Fruit fly (Drosophila melanogaster) whole organism, pupa: ENCODE measurements around the gene CG6005.
A peak's percentile ranks its signal among the peaks of the same experiment; 100 is the strongest.

Experiments used
- CG10348 ChIP-seq: fragments of 200-800 bp; sonication (Bioruptor generic); IDR thresholded peaks from 2 replicates; pipeline ENCODE4 v1.3.6; 2022; ENCODE audit warnings: missing biosample characterization, missing genetic modification characterization
- CG12605 ChIP-seq: fragments of 200-800 bp; sonication (Bioruptor generic); IDR thresholded peaks from 2 replicates; pipeline ENCODE4 v1.3.6; 2022; ENCODE audit warnings: missing biosample characterization, missing genetic modification characterization
- CG13204 ChIP-seq: fragments of 200-800 bp; sonication (Bioruptor generic); optimal IDR thresholded peaks from 2 replicates; lab custom pipeline; 2018; ENCODE audit warnings: missing biosample characterization, mild to moderate bottlenecking, missing genetic modification characterization, moderate library complexity
- CG14655 ChIP-seq: fragments of 200-800 bp; sonication (Bioruptor generic); optimal IDR thresholded peaks from 3 replicates; lab custom pipeline; 2017; ENCODE audit warnings: mild to moderate bottlenecking, missing biosample characterization, missing genetic modification reagents, missing genetic modification characterization
- CG15710 ChIP-seq: fragments of 200-800 bp; sonication (Bioruptor generic); optimal IDR thresholded peaks from 2 replicates; lab custom pipeline; 2018; ENCODE audit warnings: missing biosample characterization, mild to moderate bottlenecking, missing genetic modification characterization, moderate library complexity
- CG17806 ChIP-seq: fragments of 200-800 bp; sonication (Bioruptor generic); optimal IDR thresholded peaks from 2 replicates; lab custom pipeline; 2018; ENCODE audit warnings: missing biosample characterization, mild to moderate bottlenecking, missing genetic modification characterization, moderate library complexity
- CG32121 ChIP-seq: fragments of 200-800 bp; sonication (Bioruptor generic); IDR thresholded peaks from 2 replicates; pipeline ENCODE4 v1.3.6; 2022; ENCODE audit warnings: missing biosample characterization, missing genetic modification characterization
- CG34367 ChIP-seq: fragments of 200-800 bp; sonication (Bioruptor generic); optimal IDR thresholded peaks from 2 replicates; lab custom pipeline; 2018; ENCODE audit warnings: missing biosample characterization, mild to moderate bottlenecking, missing genetic modification characterization
- CG4496 ChIP-seq: fragments of 200-800 bp; sonication (Bioruptor generic); IDR thresholded peaks from 3 replicates; pipeline ENCODE4 v1.3.6; 2022; ENCODE audit warnings: missing biosample characterization, missing genetic modification characterization
- CG8159 ChIP-seq: fragments of 200-800 bp; sonication (Bioruptor generic); optimal IDR thresholded peaks from 3 replicates; lab custom pipeline; 2018; ENCODE audit warnings: missing biosample characterization, mild to moderate bottlenecking, missing genetic modification characterization, moderate library complexity
- CG8301 ChIP-seq: fragments of 200-800 bp; sonication (Bioruptor generic); optimal IDR thresholded peaks from 2 replicates; lab custom pipeline; 2018; ENCODE audit warnings: missing biosample characterization, mild to moderate bottlenecking, missing genetic modification characterization
- CG9948 ChIP-seq: fragments of 200-800 bp; sonication (Bioruptor generic); optimal IDR thresholded peaks from 2 replicates; lab custom pipeline; 2018; ENCODE audit warnings: missing biosample characterization, mild to moderate bottlenecking, missing genetic modification characterization, moderate library complexity
- D1 ChIP-seq: fragments of 200-800 bp; sonication (Bioruptor generic); optimal IDR thresholded peaks from 2 replicates; lab custom pipeline; 2018; ENCODE audit warnings: missing biosample characterization, mild to moderate bottlenecking, missing genetic modification characterization, moderate library complexity
- EcR ChIP-seq: fragments of 200-800 bp; sonication (Bioruptor generic); optimal IDR thresholded peaks from 3 replicates; lab custom pipeline; 2019; ENCODE audit warnings: missing biosample characterization, missing genetic modification characterization, mild to moderate bottlenecking, moderate library complexity, missing genetic modification reagents
- Ets98B ChIP-seq: fragments of 200-800 bp; sonication (Bioruptor generic); IDR thresholded peaks from 2 replicates; pipeline ENCODE4 v1.3.6; 2022; ENCODE audit warnings: missing biosample characterization, missing genetic modification characterization
- Pif1A ChIP-seq: fragments of 200-800 bp; sonication (Bioruptor generic); optimal IDR thresholded peaks from 3 replicates; lab custom pipeline; 2016; ENCODE audit warnings: missing biosample characterization, missing genetic modification characterization
- Pif1B ChIP-seq: fragments of 200-800 bp; sonication (Bioruptor generic); optimal IDR thresholded peaks from 3 replicates; lab custom pipeline; 2016; ENCODE audit warnings: missing biosample characterization, missing genetic modification characterization
- Snoo ChIP-seq: fragments of 200-800 bp; sonication (Bioruptor generic); optimal IDR thresholded peaks from 3 replicates; lab custom pipeline; 2017; ENCODE audit warnings: missing biosample characterization, mild to moderate bottlenecking, missing genetic modification characterization, inconsistent platforms
- fd96Ca ChIP-seq: fragments of 200-800 bp; sonication (Bioruptor generic); IDR thresholded peaks from 3 replicates; pipeline ENCODE4 v1.3.6; 2022; ENCODE audit warnings: missing biosample characterization, missing genetic modification characterization
- gl ChIP-seq: fragments of 200-800 bp; sonication (Bioruptor generic); optimal IDR thresholded peaks from 2 replicates; lab custom pipeline; 2018; ENCODE audit warnings: missing biosample characterization, mild to moderate bottlenecking, missing genetic modification characterization
- rn ChIP-seq: fragments of 200-800 bp; sonication (Bioruptor generic); IDR thresholded peaks from 2 replicates; pipeline ENCODE4 v1.3.6; 2022; ENCODE audit warnings: missing biosample characterization, missing genetic modification characterization

The CG6005 gene

dm6 chr3R:19056884-19057283 lies 33.1 kb upstream of the CG6005 start:
- TF ChIP-seq CG34367 (tag; lab: Kevin White, UChicago) (no peak), CG17806 (tag; lab: Kevin White, UChicago) (no peak), Pif1A (peak; percentile 34), CG10348 (GFP tag; lab: Robert Waterston, UW) (no peak), CG9948 (tag; lab: Kevin White, UChicago) (no peak), CG8159 (no peak), CG8301 (tag; lab: Kevin White, UChicago) (no peak), CG12605 (no peak), CG4496 (GFP tag; lab: Robert Waterston, UW) (peak; percentile 56; the same call in 1 of the 3 replicates), Pif1B (GFP tag; lab: Kevin White, UChicago) (peak; percentile 53), CG32121 (GFP tag; lab: Robert Waterston, UW) (no peak), EcR (GFP tag; lab: Kevin White, UChicago) (peak; percentile 32), rn (no peak), CG13204 (GFP tag; lab: Kevin White, UChicago) (peak; percentile 42), fd96Ca (GFP tag; lab: Robert Waterston, UW) (0 out of 3 replicates have a peak, but pooled peaks have one; percentile 24), Ets98B (GFP tag; lab: Robert Waterston, UW) (peak; percentile 32; the same call in 1 of the 2 replicates), D1 (tag; lab: Kevin White, UChicago) (no peak), gl (tag; lab: Kevin White, UChicago) (peak; percentile 27), Snoo (tag; lab: Kevin White, UChicago) (no peak), CG15710 (tag; lab: Kevin White, UChicago) (no peak), CG14655 (GFP tag; lab: Kevin White, UChicago) (no peak)
- TF ChIP-seq, all 21 proteins: peak for 8

DNA sequence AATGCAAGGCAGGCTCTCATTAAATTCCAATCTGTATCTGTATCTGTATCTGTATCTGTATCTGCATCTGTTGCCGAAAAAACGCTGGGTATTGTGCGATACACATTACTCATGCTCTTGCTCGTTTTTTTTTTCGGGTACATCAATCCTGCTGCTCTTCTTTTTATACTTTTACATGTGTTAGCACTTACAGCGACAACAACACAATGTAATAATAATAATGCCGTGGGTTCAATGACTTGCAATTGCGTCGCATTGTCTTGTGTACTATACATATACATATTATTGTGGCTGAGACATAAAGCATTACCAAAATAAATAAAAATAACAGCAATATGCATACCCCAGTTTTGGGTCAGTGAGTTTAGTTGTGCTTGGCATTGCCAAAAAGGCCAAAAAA lies 31.0 kb upstream of the CG6005 start:
- no peak for TF ChIP-seq CG17806 (tag; lab: Kevin White, UChicago)
- TF ChIP-seq EcR (GFP tag; lab: Kevin White, UChicago): peak; percentile 68

DNA sequence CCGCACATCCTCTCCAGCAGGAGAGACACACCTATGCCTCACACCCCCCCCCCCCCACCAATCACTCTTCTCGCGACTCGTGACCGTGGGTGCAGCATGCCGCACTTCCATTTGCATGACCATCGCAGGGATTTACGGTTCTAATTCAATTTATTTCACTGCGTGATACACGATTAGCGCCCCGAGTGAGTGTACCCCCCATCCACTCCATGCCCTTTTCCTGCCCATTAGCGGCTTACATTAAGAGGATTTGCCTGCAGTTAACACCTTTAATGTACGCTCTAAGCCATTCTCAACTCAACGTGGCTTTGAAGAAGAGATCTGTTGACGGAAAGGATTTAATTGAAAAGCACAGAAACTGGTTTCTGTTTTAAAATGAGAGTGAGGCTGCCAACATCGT lies 28.6 kb upstream of the CG6005 start:
- TF ChIP-seq CG15710 (tag; lab: Kevin White, UChicago) (no peak), CG8301 (tag; lab: Kevin White, UChicago) (no peak), CG4496 (GFP tag; lab: Robert Waterston, UW) (no peak), CG12605 (no peak), fd96Ca (GFP tag; lab: Robert Waterston, UW) (no peak), CG9948 (tag; lab: Kevin White, UChicago) (no peak), CG13204 (GFP tag; lab: Kevin White, UChicago) (no peak), Ets98B (GFP tag; lab: Robert Waterston, UW) (no peak)

- TF ChIP-seq CG13204 (GFP tag; lab: Kevin White, UChicago): no peak
- no peak for TF ChIP-seq CG34367 (tag; lab: Kevin White, UChicago)
- no peak for TF ChIP-seq gl (tag; lab: Kevin White, UChicago)
- no peak for TF ChIP-seq CG15710 (tag; lab: Kevin White, UChicago)
- no peak for TF ChIP-seq CG14655 (GFP tag; lab: Kevin White, UChicago)
- no peak for TF ChIP-seq CG4496 (GFP tag; lab: Robert Waterston, UW)
- TF ChIP-seq CG10348 (GFP tag; lab: Robert Waterston, UW): no peak
- TF ChIP-seq Snoo (tag; lab: Kevin White, UChicago): no peak
- TF ChIP-seq CG9948 (tag; lab: Kevin White, UChicago): no peak
- TF ChIP-seq CG8159: no peak
- no peak for TF ChIP-seq CG32121 (GFP tag; lab: Robert Waterston, UW)
- TF ChIP-seq Pif1A: no peak
- TF ChIP-seq Ets98B (GFP tag; lab: Robert Waterston, UW): no peak
- no peak for TF ChIP-seq CG8301 (tag; lab: Kevin White, UChicago)
- TF ChIP-seq, all 21 proteins: peak for 0
Measured at dm6 chr3R:19051247-19051646, 27.4 kb upstream of the CG6005 start.

- TF ChIP-seq Pif1B (GFP tag; lab: Kevin White, UChicago): no peak
- TF ChIP-seq rn: no peak
- no peak for TF ChIP-seq CG4496 (GFP tag; lab: Robert Waterston, UW)
- TF ChIP-seq CG34367 (tag; lab: Kevin White, UChicago): no peak
- no peak for TF ChIP-seq CG15710 (tag; lab: Kevin White, UChicago)
- no peak for TF ChIP-seq CG9948 (tag; lab: Kevin White, UChicago)
- TF ChIP-seq Snoo (tag; lab: Kevin White, UChicago): no peak
- no peak for TF ChIP-seq EcR (GFP tag; lab: Kevin White, UChicago)
- no peak for TF ChIP-seq Pif1A
- no peak for TF ChIP-seq CG32121 (GFP tag; lab: Robert Waterston, UW)
- no peak for TF ChIP-seq CG10348 (GFP tag; lab: Robert Waterston, UW)
- TF ChIP-seq D1 (tag; lab: Kevin White, UChicago): no peak
- no peak for TF ChIP-seq CG17806 (tag; lab: Kevin White, UChicago)
- no peak for TF ChIP-seq fd96Ca (GFP tag; lab: Robert Waterston, UW)
Measured at dm6 chr3R:19044638-19045037, 20.8 kb upstream of the CG6005 start.

DNA sequence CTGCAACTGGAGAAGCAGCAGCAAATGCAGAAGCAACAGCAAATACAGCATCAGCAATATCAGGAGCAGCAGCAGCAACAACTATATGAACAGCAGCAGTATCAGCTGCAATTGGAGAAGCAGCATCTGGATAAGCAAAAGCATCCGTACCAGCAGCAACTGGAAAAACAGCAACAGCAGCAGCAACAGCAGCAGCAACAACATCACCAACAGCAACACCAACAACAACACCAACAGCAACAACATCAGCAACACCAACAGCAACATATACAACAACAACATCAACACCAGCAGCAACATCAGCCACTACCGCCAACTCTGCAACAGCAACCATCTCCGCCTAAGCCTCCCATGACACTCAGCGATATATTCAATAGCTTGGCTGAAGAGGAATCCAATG lies 16.9 kb upstream of the CG6005 start:
- TF ChIP-seq Ets98B (GFP tag; lab: Robert Waterston, UW) (no peak), CG8301 (tag; lab: Kevin White, UChicago) (no peak), Snoo (tag; lab: Kevin White, UChicago) (no peak), CG15710 (tag; lab: Kevin White, UChicago) (no peak), EcR (GFP tag; lab: Kevin White, UChicago) (no peak), CG34367 (tag; lab: Kevin White, UChicago) (no peak), CG4496 (GFP tag; lab: Robert Waterston, UW) (no peak), CG32121 (GFP tag; lab: Robert Waterston, UW) (no peak), fd96Ca (GFP tag; lab: Robert Waterston, UW) (no peak), rn (no peak), CG13204 (GFP tag; lab: Kevin White, UChicago) (no peak), Pif1B (GFP tag; lab: Kevin White, UChicago) (no peak)
